Fruit fly (Drosophila melanogaster) whole organism, embryonic: Measurements from ENCODE around the gene lok.

Source experiments
- ATbp ChIP-seq: fragments of 200-800 bp; sonication (Bioruptor generic); optimal IDR thresholded peaks from 2 replicates; lab custom pipeline; 2017; ENCODE audit warnings: missing biosample characterization, mild to moderate bottlenecking, missing genetic modification characterization, missing genetic modification reagents
- Bteb2 ChIP-seq: fragments of 200-800 bp; sonication (Bioruptor generic); optimal IDR thresholded peaks from 2 replicates; lab custom pipeline; 2016; ENCODE audit warnings: missing biosample characterization, missing genetic modification characterization
- CG10147 ChIP-seq: fragments of 200-800 bp; sonication (Bioruptor generic); optimal IDR thresholded peaks from 2 replicates; lab custom pipeline; 2019; ENCODE audit warnings: missing biosample characterization, mild to moderate bottlenecking, missing genetic modification characterization, moderate library complexity
- CG11456 ChIP-seq: fragments of 200-800 bp; sonication (Bioruptor generic); IDR thresholded peaks from 3 replicates; pipeline ENCODE4 v1.3.6; 2022; ENCODE audit warnings: missing biosample characterization, missing genetic modification characterization
- CG13123 ChIP-seq: fragments of 200-800 bp; sonication (Bioruptor generic); optimal IDR thresholded peaks from 2 replicates; lab custom pipeline; 2016; ENCODE audit warnings: missing biosample characterization, missing genetic modification characterization
- CG14014 ChIP-seq: fragments of 200-800 bp; sonication (Bioruptor generic); IDR thresholded peaks from 2 replicates; pipeline ENCODE4 v1.3.6; 2022; ENCODE audit warnings: missing biosample characterization, missing genetic modification characterization
- CG15011 ChIP-seq: fragments of 200-800 bp; sonication (Bioruptor generic); optimal IDR thresholded peaks from 3 replicates; lab custom pipeline; 2018; ENCODE audit warnings: missing biosample characterization, mild to moderate bottlenecking, missing genetic modification characterization
- CG17385 ChIP-seq: fragments of 200-800 bp; sonication (Bioruptor generic); optimal IDR thresholded peaks from 3 replicates; lab custom pipeline; 2018; ENCODE audit warnings: missing biosample characterization, mild to moderate bottlenecking, missing genetic modification characterization
- CG1792 ChIP-seq: fragments of 200-800 bp; sonication (Bioruptor generic); optimal IDR thresholded peaks from 2 replicates; lab custom pipeline; 2016; ENCODE audit warnings: missing biosample characterization, missing genetic modification characterization
- CG18262 ChIP-seq: fragments of 200-800 bp; optimal IDR thresholded peaks from 3 replicates; lab custom pipeline; 2019; ENCODE audit warnings: missing biosample characterization, mild to moderate bottlenecking, missing genetic modification characterization, moderate library complexity
- CG3065 ChIP-seq: fragments of 200-800 bp; sonication (Bioruptor generic); optimal IDR thresholded peaks from 2 replicates; lab custom pipeline; 2016; ENCODE audit warnings: missing biosample characterization, missing genetic modification characterization
- CG33557 ChIP-seq: fragments of 200-800 bp; sonication (Bioruptor generic); optimal IDR thresholded peaks from 2 replicates; lab custom pipeline; 2019; ENCODE audit warnings: missing biosample characterization, mild to moderate bottlenecking, missing genetic modification characterization, moderate library complexity
- CG34224 ChIP-seq: fragments of 200-800 bp; sonication (Bioruptor generic); IDR thresholded peaks from 3 replicates; pipeline ENCODE4 v1.3.6; 2022; ENCODE audit warnings: missing biosample characterization, missing genetic modification characterization; ENCODE audit not compliant: partially characterized antibody
- CG7786 ChIP-seq: fragments of 200-800 bp; sonication (Bioruptor generic); optimal IDR thresholded peaks from 2 replicates; lab custom pipeline; 2016; ENCODE audit warnings: missing biosample characterization, missing genetic modification characterization
- CG9876 ChIP-seq: fragments of 200-800 bp; sonication (Bioruptor generic); optimal IDR thresholded peaks from 2 replicates; lab custom pipeline; 2016; ENCODE audit warnings: missing biosample characterization, missing genetic modification characterization
- Dbx ChIP-seq: fragments of 200-800 bp; sonication (Bioruptor generic); IDR thresholded peaks from 3 replicates; pipeline ENCODE4 v1.3.6; 2022; ENCODE audit warnings: missing biosample characterization, missing genetic modification characterization
- Eip74EF ChIP-seq, 2 experiments: fragments of 200-800 bp in 1 of 2; fragments of >200 bp in 1 of 2; sonication (Bioruptor generic) in 1 of 2; optimal IDR thresholded peaks; 2 replicates each; lab custom pipeline; 2017 to 2019; ENCODE audit warnings: missing biosample characterization in 2 of 2, missing genetic modification characterization in 2 of 2, mild to moderate bottlenecking in 1 of 2, moderate library complexity in 1 of 2
- H2.0 ChIP-seq: fragments of 200-800 bp; sonication (Bioruptor generic); IDR thresholded peaks from 2 replicates; pipeline ENCODE4 v1.3.6; 2022; ENCODE audit warnings: missing biosample characterization, missing genetic modification characterization
- Hr78 ChIP-seq, 2 experiments: fragments of 200-800 bp in 1 of 2; fragments of >200 bp in 1 of 2; sonication (Bioruptor generic) in 1 of 2; optimal IDR thresholded peaks; 2 replicates each; lab custom pipeline; 2017 to 2019; ENCODE audit warnings: missing biosample characterization in 2 of 2, missing genetic modification characterization in 2 of 2, mild to moderate bottlenecking in 1 of 2, moderate library complexity in 1 of 2
- MESR4 ChIP-seq: fragments of 200-800 bp; sonication (Bioruptor generic); optimal IDR thresholded peaks from 2 replicates; lab custom pipeline; 2018; ENCODE audit warnings: missing biosample characterization, mild to moderate bottlenecking, missing genetic modification characterization, moderate library complexity
- Mes4 ChIP-seq: fragments of 200-800 bp; sonication (Bioruptor generic); optimal IDR thresholded peaks from 2 replicates; lab custom pipeline; 2016; ENCODE audit warnings: missing biosample characterization, missing genetic modification characterization
- Nf-YA ChIP-seq: fragments of 200-800 bp; sonication (Bioruptor generic); IDR thresholded peaks from 2 replicates; pipeline ENCODE4 v1.3.6; 2022; ENCODE audit warnings: missing biosample characterization, missing genetic modification characterization
- PHDP ChIP-seq: fragments of 200-800 bp; sonication (Bioruptor generic); optimal IDR thresholded peaks from 3 replicates; lab custom pipeline; 2018; ENCODE audit warnings: missing biosample characterization, mild to moderate bottlenecking, missing genetic modification characterization, moderate library complexity
- Ravus ChIP-seq: fragments of 200-800 bp; sonication (Bioruptor generic); IDR thresholded peaks from 2 replicates; pipeline ENCODE4 v1.3.6; 2022; ENCODE audit warnings: missing biosample characterization, missing genetic modification characterization
- Rx ChIP-seq: fragments of 200-800 bp; sonication (Bioruptor generic); IDR thresholded peaks from 2 replicates; pipeline ENCODE4 v1.3.6; 2022; ENCODE audit warnings: missing biosample characterization, missing genetic modification characterization
- Sin3A ChIP-seq: fragments of >200 bp; optimal IDR thresholded peaks from 2 replicates; lab custom pipeline; 2018
- Sox102F ChIP-seq: fragments of 200-800 bp; sonication (Bioruptor generic); optimal IDR thresholded peaks from 2 replicates; lab custom pipeline; 2018; ENCODE audit warnings: missing biosample characterization, mild to moderate bottlenecking, missing genetic modification characterization, moderate library complexity
- Ssrp ChIP-seq: fragments of 200-800 bp; sonication (Bioruptor generic); optimal IDR thresholded peaks from 2 replicates; lab custom pipeline; 2018; ENCODE audit warnings: missing biosample characterization, mild to moderate bottlenecking, missing genetic modification characterization, moderate library complexity
- Trl ChIP-seq, 3 experiments: fragments of >200 bp in 2 of 3; fragments of 200-800 bp in 1 of 3; sonication (Bioruptor generic) in 1 of 3; optimal IDR thresholded peaks; 2 replicates in 1 of 3; 3 replicates in 2 of 3; lab custom pipeline; 2016 to 2017; ENCODE audit warnings: missing biosample characterization in 1 of 3, missing genetic modification characterization in 1 of 3
- abd-A ChIP-seq: fragments of 200-800 bp; sonication (Bioruptor generic); optimal IDR thresholded peaks from 3 replicates; lab custom pipeline; 2019; ENCODE audit warnings: missing biosample characterization, mild to moderate bottlenecking, missing genetic modification characterization, moderate library complexity
- ase ChIP-seq: fragments of 200-800 bp; sonication (Bioruptor generic); IDR thresholded peaks from 3 replicates; pipeline ENCODE4 v1.3.6; 2022; ENCODE audit warnings: missing biosample characterization, missing genetic modification characterization
- br ChIP-seq: fragments of >200 bp; optimal IDR thresholded peaks from 2 replicates; lab custom pipeline; 2017
- caup ChIP-seq: fragments of 200-800 bp; sonication (Bioruptor generic); optimal IDR thresholded peaks from 3 replicates; lab custom pipeline; 2017; ENCODE audit warnings: missing biosample characterization, mild to moderate bottlenecking, missing genetic modification characterization, moderate library complexity; ENCODE audit not compliant: severe bottlenecking
- chif ChIP-seq, 2 experiments: fragments of 200-800 bp; sonication (Bioruptor generic); optimal IDR thresholded peaks; 3 replicates each; lab custom pipeline; 2016; ENCODE audit warnings: missing biosample characterization in 2 of 2, missing genetic modification characterization in 2 of 2
- chinmo ChIP-seq: fragments of 200-800 bp; sonication (Bioruptor generic); IDR thresholded peaks from 4 replicates; pipeline ENCODE4 v1.3.6; 2022; ENCODE audit warnings: missing biosample characterization, missing genetic modification characterization; ENCODE audit not compliant: partially characterized antibody
- dan ChIP-seq: fragments of 200-800 bp; sonication (Bioruptor generic); IDR thresholded peaks from 2 replicates; pipeline ENCODE4 v1.3.6; 2022; ENCODE audit warnings: missing biosample characterization, missing genetic modification characterization
- esg ChIP-seq: fragments of 200-800 bp; sonication (Bioruptor generic); conservative IDR thresholded peaks from 2 replicates; pipeline ENCODE4 v1.3.6; 2022; ENCODE audit warnings: missing biosample characterization, missing genetic modification characterization
- fru ChIP-seq: fragments of >200 bp; optimal IDR thresholded peaks from 2 replicates; lab custom pipeline; 2017
- gce ChIP-seq: fragments of 200-800 bp; sonication (Bioruptor generic); IDR thresholded peaks from 3 replicates; pipeline ENCODE4 v1.3.6; 2022; ENCODE audit warnings: missing biosample characterization, missing genetic modification characterization
- grau ChIP-seq: fragments of 200-800 bp; optimal IDR thresholded peaks from 3 replicates; lab custom pipeline; 2019; ENCODE audit warnings: missing biosample characterization, mild to moderate bottlenecking, missing genetic modification characterization, moderate library complexity
- jing ChIP-seq: fragments of 200-800 bp; sonication (Bioruptor generic); optimal IDR thresholded peaks from 2 replicates; lab custom pipeline; 2018; ENCODE audit warnings: missing biosample characterization, mild to moderate bottlenecking, missing genetic modification characterization
- ken ChIP-seq: fragments of 200-800 bp; sonication (Bioruptor generic); IDR thresholded peaks from 3 replicates; pipeline ENCODE4 v1.3.6; 2022; ENCODE audit warnings: missing biosample characterization, missing genetic modification characterization
- klu ChIP-seq: fragments of 200-800 bp; sonication (Bioruptor generic); IDR thresholded peaks from 2 replicates; pipeline ENCODE4 v1.3.6; 2022; ENCODE audit warnings: missing biosample characterization, missing genetic modification characterization
- knrl ChIP-seq: fragments of 200-800 bp; sonication (Bioruptor generic); IDR thresholded peaks from 3 replicates; pipeline ENCODE4 v1.3.6; 2022; ENCODE audit warnings: missing biosample characterization, missing genetic modification characterization; ENCODE audit not compliant: partially characterized antibody
- lmd ChIP-seq: fragments of 200-800 bp; sonication (Bioruptor generic); IDR thresholded peaks from 2 replicates; pipeline ENCODE4 v1.3.6; 2022; ENCODE audit warnings: missing biosample characterization, missing genetic modification characterization
- seq ChIP-seq: fragments of 200-800 bp; sonication (Bioruptor generic); IDR thresholded peaks from 2 replicates; pipeline ENCODE4 v1.3.6; 2022; ENCODE audit warnings: missing biosample characterization, missing genetic modification characterization
- slou ChIP-seq: fragments of 200-800 bp; sonication (Bioruptor generic); optimal IDR thresholded peaks from 3 replicates; lab custom pipeline; 2016; ENCODE audit warnings: missing biosample characterization, missing genetic modification characterization
- tgo ChIP-seq: fragments of 200-800 bp; sonication (Bioruptor generic); IDR thresholded peaks from 3 replicates; pipeline ENCODE4 v1.3.6; 2022; ENCODE audit warnings: missing biosample characterization, missing genetic modification characterization
- tna ChIP-seq: fragments of 200-800 bp; sonication (Bioruptor generic); IDR thresholded peaks from 2 replicates; pipeline ENCODE4 v1.3.6; 2022; ENCODE audit warnings: missing biosample characterization, missing genetic modification characterization; ENCODE audit not compliant: partially characterized antibody
- unpg ChIP-seq: fragments of 200-800 bp; sonication (Bioruptor generic); optimal IDR thresholded peaks from 3 replicates; lab custom pipeline; 2018; ENCODE audit warnings: missing biosample characterization, mild to moderate bottlenecking, missing genetic modification characterization, moderate library complexity

The lok gene

dm6 chr2L:20075234-20075803 lies 14.1 kb downstream of the lok start, which contains the start of the genes pr and neb (continued):
- TF ChIP-seq Dbx (GFP tag; lab: Robert Waterston, UW) (peak; percentile 77), jing (GFP tag; lab: Kevin White, UChicago) (no peak), unpg (peak; percentile 66), CG15011 (GFP tag; lab: Kevin White, UChicago) (no peak), CG7786 (no peak), klu (peak; percentile 41; the same call in 1 of the 2 replicates), PHDP (tag; lab: Kevin White, UChicago) (peak; percentile 57), tna (GFP tag; lab: Robert Waterston, UW) (no peak), Trl (optimal IDR thresholded peaks at IDR 0.05; lab: Kevin White, UChicago) (no peak), Trl (GFP tag; optimal IDR thresholded peaks at IDR 0.05; lab: Kevin White, UChicago) (no peak), ATbp (GFP tag; lab: Kevin White, UChicago) (peak; percentile 16), CG33557 (GFP tag; lab: Kevin White, UChicago) (peak; percentile 46), CG34224 (GFP tag; lab: Robert Waterston, UW) (peak; percentile 62; the same call in 1 of the 3 replicates), CG11456 (GFP tag; lab: Robert Waterston, UW) (0 out of 3 replicates have a peak, but pooled peaks have one; percentile 58), Sox102F (GFP tag; lab: Kevin White, UChicago) (peak; percentile 67), fru (lab: Kevin White, UChicago) (no peak), CG14014 (peak; percentile 77), esg (GFP tag; lab: Robert Waterston, UW) (peak; percentile 72), Hr78 (GFP tag; optimal IDR thresholded peaks at IDR 0.05; lab: Kevin White, UChicago) (no peak), ase (GFP tag; lab: Robert Waterston, UW) (0 out of 3 replicates have a peak, but pooled peaks have one; percentile 25), gce (GFP tag; lab: Robert Waterston, UW) (no peak), dan (GFP tag; lab: Robert Waterston, UW) (no peak), caup (peak; percentile 41), Mes4 (no peak), CG13123 (GFP tag; lab: Kevin White, UChicago) (peak; percentile 50), slou (GFP tag; lab: Kevin White, UChicago) (peak; percentile 36), CG3065 (GFP tag; lab: Kevin White, UChicago) (no peak), Ravus (GFP tag; lab: Robert Waterston, UW) (no peak; the same call in 1 of the 2 replicates), Ssrp (tag; lab: Kevin White, UChicago) (peak; percentile 37), MESR4 (peak; percentile 49), Nf-YA (GFP tag; lab: Robert Waterston, UW) (no peak), Eip74EF (GFP tag; optimal IDR thresholded peaks at IDR 0.05; lab: Kevin White, UChicago) (peak in 1 of 2 experiments; percentile 37), chif (GFP tag; optimal IDR thresholded peaks at IDR 0.05; lab: Kevin White, UChicago) (no peak), lmd (peak; percentile 74), CG10147 (peak; percentile 56), knrl (GFP tag; lab: Robert Waterston, UW) (peak; percentile 61), tgo (peak; percentile 56), Sin3A (lab: Kevin White, UChicago) (peak; percentile 89), Rx (GFP tag; lab: Robert Waterston, UW) (no peak), br (lab: Kevin White, UChicago) (no peak), CG9876 (GFP tag; lab: Kevin White, UChicago) (peak; percentile 16), abd-A (tag; lab: Kevin White, UChicago) (no peak), CG1792 (GFP tag; lab: Kevin White, UChicago) (no peak), Bteb2 (GFP tag; lab: Kevin White, UChicago) (peak; percentile 33), ken (GFP tag; lab: Robert Waterston, UW) (peak; percentile 64; the same call in 2 of the 3 replicates), H2.0 (GFP tag; lab: Robert Waterston, UW) (peak; percentile 48), chinmo (0 out of 4 replicates have a peak, but pooled peaks have one; percentile 35), CG18262 (tag; lab: Kevin White, UChicago) (peak; percentile 24), CG17385 (peak; percentile 30), grau (tag; lab: Kevin White, UChicago) (peak; percentile 66), seq (peak; percentile 48; the same call in 1 of the 2 replicates)
